Fruit fly (Drosophila melanogaster) whole organism, pupa: ENCODE results near the gene CG9297.
A peak's percentile ranks its signal among the peaks of the same experiment; 100 is the strongest.

Experiments used
- CG10348 ChIP-seq: fragments of 200-800 bp; sonication (Bioruptor generic); IDR thresholded peaks from 2 replicates; pipeline ENCODE4 v1.3.6; 2022; ENCODE audit warnings: missing biosample characterization, missing genetic modification characterization
- CG13204 ChIP-seq: fragments of 200-800 bp; sonication (Bioruptor generic); optimal IDR thresholded peaks from 2 replicates; lab custom pipeline; 2018; ENCODE audit warnings: missing biosample characterization, mild to moderate bottlenecking, missing genetic modification characterization, moderate library complexity
- CG14655 ChIP-seq: fragments of 200-800 bp; sonication (Bioruptor generic); optimal IDR thresholded peaks from 3 replicates; lab custom pipeline; 2017; ENCODE audit warnings: mild to moderate bottlenecking, missing biosample characterization, missing genetic modification reagents, missing genetic modification characterization
- CG15710 ChIP-seq: fragments of 200-800 bp; sonication (Bioruptor generic); optimal IDR thresholded peaks from 2 replicates; lab custom pipeline; 2018; ENCODE audit warnings: missing biosample characterization, mild to moderate bottlenecking, missing genetic modification characterization, moderate library complexity
- CG17806 ChIP-seq: fragments of 200-800 bp; sonication (Bioruptor generic); optimal IDR thresholded peaks from 2 replicates; lab custom pipeline; 2018; ENCODE audit warnings: missing biosample characterization, mild to moderate bottlenecking, missing genetic modification characterization, moderate library complexity
- CG4496 ChIP-seq: fragments of 200-800 bp; sonication (Bioruptor generic); IDR thresholded peaks from 3 replicates; pipeline ENCODE4 v1.3.6; 2022; ENCODE audit warnings: missing biosample characterization, missing genetic modification characterization
- EcR ChIP-seq: fragments of 200-800 bp; sonication (Bioruptor generic); optimal IDR thresholded peaks from 3 replicates; lab custom pipeline; 2019; ENCODE audit warnings: missing biosample characterization, missing genetic modification characterization, mild to moderate bottlenecking, moderate library complexity, missing genetic modification reagents
- Ets98B ChIP-seq: fragments of 200-800 bp; sonication (Bioruptor generic); IDR thresholded peaks from 2 replicates; pipeline ENCODE4 v1.3.6; 2022; ENCODE audit warnings: missing biosample characterization, missing genetic modification characterization
- Pif1A ChIP-seq: fragments of 200-800 bp; sonication (Bioruptor generic); optimal IDR thresholded peaks from 3 replicates; lab custom pipeline; 2016; ENCODE audit warnings: missing biosample characterization, missing genetic modification characterization
- Snoo ChIP-seq: fragments of 200-800 bp; sonication (Bioruptor generic); optimal IDR thresholded peaks from 3 replicates; lab custom pipeline; 2017; ENCODE audit warnings: missing biosample characterization, mild to moderate bottlenecking, missing genetic modification characterization, inconsistent platforms
- rn ChIP-seq: fragments of 200-800 bp; sonication (Bioruptor generic); IDR thresholded peaks from 2 replicates; pipeline ENCODE4 v1.3.6; 2022; ENCODE audit warnings: missing biosample characterization, missing genetic modification characterization

DNA sequence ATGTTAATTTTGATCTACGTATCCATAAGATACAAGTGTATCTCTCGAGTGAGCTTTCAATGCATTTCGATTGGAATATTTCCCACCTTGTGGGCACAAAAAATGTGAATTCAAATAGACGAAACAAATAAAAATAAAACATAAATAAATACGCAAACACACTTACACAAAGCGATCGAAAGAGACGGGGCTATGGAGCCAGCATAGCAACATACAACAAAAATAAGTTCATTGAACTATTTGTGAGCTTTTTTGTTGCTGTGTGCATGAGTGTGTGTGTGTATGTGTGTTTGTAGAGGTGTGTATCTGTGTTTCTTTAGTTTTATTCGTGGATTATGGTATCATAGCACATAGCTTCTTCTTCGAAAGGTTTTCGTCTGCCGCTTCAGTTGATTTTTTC is 49.2 kb downstream of the CG9297 start:
- TF ChIP-seq EcR (GFP tag; lab: Kevin White, UChicago) (peak; percentile 32), Ets98B (GFP tag; lab: Robert Waterston, UW) (no peak), rn (no peak), Snoo (tag; lab: Kevin White, UChicago) (no peak), CG17806 (tag; lab: Kevin White, UChicago) (no peak), Pif1A (no peak), CG13204 (GFP tag; lab: Kevin White, UChicago) (no peak), CG4496 (GFP tag; lab: Robert Waterston, UW) (no peak), CG10348 (no peak), CG14655 (GFP tag; lab: Kevin White, UChicago) (no peak), CG15710 (tag; lab: Kevin White, UChicago) (no peak)
